Worm (Caenorhabditis elegans): ENCODE measurements around the gene srw-41.

DNA sequence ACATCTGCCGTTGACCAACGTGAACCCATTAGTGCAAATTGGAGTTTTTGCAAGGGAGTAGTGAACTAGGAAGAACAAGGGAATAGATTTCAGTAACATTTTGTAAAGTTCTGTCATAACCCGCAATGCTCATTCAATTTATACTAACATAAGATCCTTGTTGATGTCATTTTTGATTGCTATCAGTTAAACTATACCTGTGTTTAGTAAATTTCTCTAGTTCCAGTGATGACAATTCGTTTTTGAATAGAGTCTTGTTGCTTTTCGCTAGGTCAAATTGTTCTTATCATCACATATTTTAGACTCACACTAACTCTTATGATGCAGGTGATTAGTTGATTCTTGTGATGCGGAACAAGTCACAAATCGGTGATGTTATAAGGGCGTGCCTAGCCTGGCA, 9.3 kb downstream of the srw-41 start, which contains the start of gene clec-9:
- TF ChIP-seq sea-2 (GFP tag; optimal IDR thresholded peaks at IDR 0.05) (no peak), pqm-1 (tag; optimal IDR thresholded peaks at IDR 0.05) (no peak), nhr-77 (tag; optimal IDR thresholded peaks at IDR 0.05) (no peak), daf-12 (tag; optimal IDR thresholded peaks at IDR 0.05) (no peak), ama-1 (optimal IDR thresholded peaks at IDR 0.05) (no peak), elt-2 (tag; optimal IDR thresholded peaks at IDR 0.05) (no peak), lin-39 (tag; optimal IDR thresholded peaks at IDR 0.05) (no peak), unc-62 (GFP tag; optimal IDR thresholded peaks at IDR 0.05) (no peak), nhr-11 (tag; optimal IDR thresholded peaks at IDR 0.05) (no peak), nhr-237 (tag; optimal IDR thresholded peaks at IDR 0.05) (no peak), elt-3 (tag; optimal IDR thresholded peaks at IDR 0.05) (no peak)
